Worm (Caenorhabditis elegans): Measurements from ENCODE around the gene T20D4.7.

DNA sequence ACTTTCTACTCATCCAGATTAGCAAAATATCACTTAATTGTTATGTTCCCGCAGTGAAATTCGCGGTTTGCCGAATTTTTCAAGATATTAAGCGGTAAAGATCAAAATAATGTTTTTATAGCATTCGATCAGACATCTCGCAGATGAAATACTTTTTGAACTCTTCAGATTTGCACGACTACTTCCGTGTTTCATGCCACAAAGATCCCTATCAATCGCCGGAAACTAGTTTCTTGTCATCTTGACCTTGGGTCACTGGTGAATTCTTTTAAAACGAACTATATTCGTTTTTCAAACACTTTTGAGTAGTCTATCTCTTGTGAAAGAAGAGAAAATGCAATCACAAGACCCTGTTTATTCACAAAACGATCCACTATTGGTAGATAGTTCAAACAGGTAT is 4.3 kb downstream of the T20D4.7 start, which contains the start of gene txt-11:
- TF ChIP-seq unc-39 (tag; optimal IDR thresholded peaks at IDR 0.05) (no peak), gmeb-1 (tag; optimal IDR thresholded peaks at IDR 0.05) (no peak)

All from whole organism, L2 larva.